Fruit fly (Drosophila melanogaster) whole organism, embryonic: ENCODE results near the gene CG13021.

Experiments used
- CG10321 ChIP-seq: fragments of 200-800 bp; sonication (Bioruptor generic); IDR thresholded peaks from 2 replicates; pipeline ENCODE4 v1.3.6; 2022; ENCODE audit warnings: missing biosample characterization, missing genetic modification characterization
- CG11456 ChIP-seq: fragments of 200-800 bp; sonication (Bioruptor generic); IDR thresholded peaks from 3 replicates; pipeline ENCODE4 v1.3.6; 2022; ENCODE audit warnings: missing biosample characterization, missing genetic modification characterization
- CG11504 ChIP-seq: fragments of 200-800 bp; sonication (Bioruptor generic); optimal IDR thresholded peaks from 3 replicates; lab custom pipeline; 2019; ENCODE audit warnings: missing biosample characterization, mild to moderate bottlenecking, missing genetic modification characterization, moderate library complexity
- CG12071 ChIP-seq: fragments of 200-800 bp; sonication (Bioruptor generic); optimal IDR thresholded peaks from 3 replicates; lab custom pipeline; 2018; ENCODE audit warnings: missing biosample characterization, mild to moderate bottlenecking, missing genetic modification characterization
- CG12769 ChIP-seq: fragments of 200-800 bp; sonication (Bioruptor generic); optimal IDR thresholded peaks from 2 replicates; lab custom pipeline; 2019; ENCODE audit warnings: missing biosample characterization, mild to moderate bottlenecking, missing genetic modification characterization, moderate library complexity
- CG14050 ChIP-seq: fragments of 200-800 bp; sonication (Bioruptor generic); IDR thresholded peaks from 3 replicates; pipeline ENCODE4 v1.3.6; 2022; ENCODE audit warnings: missing biosample characterization, missing genetic modification characterization
- CG15514 ChIP-seq: fragments of 200-800 bp; sonication (Bioruptor generic); optimal IDR thresholded peaks from 3 replicates; lab custom pipeline; 2017; ENCODE audit warnings: missing biosample characterization, missing genetic modification characterization, mild to moderate bottlenecking, moderate library complexity, missing genetic modification reagents
- CG15696 ChIP-seq: fragments of 200-800 bp; sonication (Bioruptor generic); optimal IDR thresholded peaks from 2 replicates; lab custom pipeline; 2019; ENCODE audit warnings: missing biosample characterization, mild to moderate bottlenecking, missing genetic modification characterization, moderate library complexity
- CG2129 ChIP-seq: fragments of 200-800 bp; sonication (Bioruptor generic); IDR thresholded peaks from 2 replicates; pipeline ENCODE4 v1.3.6; 2022; ENCODE audit warnings: missing biosample characterization, missing genetic modification characterization; ENCODE audit not compliant: partially characterized antibody
- CG32772 ChIP-seq: fragments of 200-800 bp; sonication (Bioruptor generic); IDR thresholded peaks from 2 replicates; pipeline ENCODE4 v1.3.6; 2022; ENCODE audit warnings: missing biosample characterization, missing genetic modification characterization
- CG4854 ChIP-seq: fragments of 200-800 bp; sonication (Bioruptor generic); optimal IDR thresholded peaks from 2 replicates; lab custom pipeline; 2016; ENCODE audit warnings: missing biosample characterization, missing genetic modification characterization, inconsistent platforms
- CG5245 ChIP-seq: fragments of 200-800 bp; sonication (Bioruptor generic); optimal IDR thresholded peaks from 3 replicates; lab custom pipeline; 2016; ENCODE audit warnings: missing biosample characterization, missing genetic modification characterization
- CG6689 ChIP-seq: fragments of 200-800 bp; sonication (Bioruptor generic); IDR thresholded peaks from 2 replicates; pipeline ENCODE4 v1.3.6; 2022; ENCODE audit warnings: missing biosample characterization, missing genetic modification characterization
- CG7745 ChIP-seq: fragments of 200-800 bp; sonication (Bioruptor generic); optimal IDR thresholded peaks from 2 replicates; lab custom pipeline; 2018; ENCODE audit warnings: missing biosample characterization, mild to moderate bottlenecking, missing genetic modification characterization, moderate library complexity
- CG9609 ChIP-seq: fragments of 200-800 bp; sonication (Bioruptor generic); optimal IDR thresholded peaks from 3 replicates; lab custom pipeline; 2016; ENCODE audit warnings: missing biosample characterization, missing genetic modification characterization
- Eip74EF ChIP-seq, 2 experiments: fragments of 200-800 bp in 1 of 2; fragments of >200 bp in 1 of 2; sonication (Bioruptor generic) in 1 of 2; optimal IDR thresholded peaks; 2 replicates each; lab custom pipeline; 2017 to 2019; ENCODE audit warnings: missing biosample characterization in 2 of 2, missing genetic modification characterization in 2 of 2, mild to moderate bottlenecking in 1 of 2, moderate library complexity in 1 of 2
- Ets97D ChIP-seq: fragments of 200-800 bp; sonication (Bioruptor generic); optimal IDR thresholded peaks from 3 replicates; lab custom pipeline; 2016; ENCODE audit warnings: missing biosample characterization, missing genetic modification characterization
- Lhr ChIP-seq: fragments of 200-800 bp; sonication (Bioruptor generic); optimal IDR thresholded peaks from 3 replicates; lab custom pipeline; 2017; ENCODE audit warnings: mild to moderate bottlenecking, missing biosample characterization, missing genetic modification reagents, missing genetic modification characterization
- NC2β ChIP-seq: fragments of 200-800 bp; sonication (Bioruptor generic); optimal IDR thresholded peaks from 2 replicates; lab custom pipeline; 2016; ENCODE audit warnings: missing biosample characterization, missing genetic modification characterization
- Neu2 ChIP-seq: fragments of 200-800 bp; sonication (Bioruptor generic); optimal IDR thresholded peaks from 3 replicates; lab custom pipeline; 2016; ENCODE audit warnings: missing biosample characterization, missing genetic modification characterization, borderline replicate concordance
- Ptx1 ChIP-seq: fragments of 200-800 bp; sonication (Bioruptor generic); IDR thresholded peaks from 2 replicates; pipeline ENCODE4 v1.3.6; 2022; ENCODE audit warnings: missing biosample characterization, missing genetic modification characterization
- Scr ChIP-seq: fragments of 200-800 bp; sonication (Bioruptor generic); IDR thresholded peaks from 2 replicates; pipeline ENCODE4 v1.3.6; 2022; ENCODE audit warnings: missing biosample characterization, missing genetic modification characterization; ENCODE audit not compliant: partially characterized antibody
- Sry-β ChIP-seq: fragments of 200-800 bp; sonication (Bioruptor generic); optimal IDR thresholded peaks from 2 replicates; lab custom pipeline; 2018; ENCODE audit warnings: missing biosample characterization, mild to moderate bottlenecking, missing genetic modification characterization, moderate library complexity
- Usf ChIP-seq: fragments of 200-800 bp; sonication (Bioruptor generic); optimal IDR thresholded peaks from 2 replicates; lab custom pipeline; 2017; ENCODE audit warnings: missing genotype, missing biosample characterization, missing genetic modification characterization
- abd-A ChIP-seq: fragments of 200-800 bp; sonication (Bioruptor generic); optimal IDR thresholded peaks from 3 replicates; lab custom pipeline; 2019; ENCODE audit warnings: missing biosample characterization, mild to moderate bottlenecking, missing genetic modification characterization, moderate library complexity
- ash1 ChIP-seq: fragments of 200-800 bp; sonication (Bioruptor generic); optimal IDR thresholded peaks from 2 replicates; lab custom pipeline; 2018; ENCODE audit warnings: missing biosample characterization, mild to moderate bottlenecking, missing genetic modification characterization
- bigmax ChIP-seq: fragments of 200-800 bp; sonication (Bioruptor generic); optimal IDR thresholded peaks from 2 replicates; lab custom pipeline; 2018; ENCODE audit warnings: missing biosample characterization, mild to moderate bottlenecking, missing genetic modification characterization
- cg ChIP-seq: fragments of 200-800 bp; sonication (Bioruptor generic); optimal IDR thresholded peaks from 3 replicates; lab custom pipeline; 2019; ENCODE audit warnings: missing biosample characterization, mild to moderate bottlenecking, missing genetic modification characterization, moderate library complexity
- corto ChIP-seq: fragments of 200-800 bp; sonication (Bioruptor generic); optimal IDR thresholded peaks from 2 replicates; lab custom pipeline; 2016; ENCODE audit warnings: missing biosample characterization, mild to moderate bottlenecking, missing genetic modification characterization, moderate library complexity
- crp ChIP-seq, 2 experiments: fragments of 200-800 bp; sonication (Bioruptor generic); optimal IDR thresholded peaks; 2 replicates in 1 of 2; 3 replicates in 1 of 2; lab custom pipeline; 2017; ENCODE audit warnings: missing biosample characterization in 2 of 2, missing genetic modification characterization in 2 of 2, mild to moderate bottlenecking in 1 of 2, moderate library complexity in 1 of 2
- dan ChIP-seq: fragments of 200-800 bp; sonication (Bioruptor generic); IDR thresholded peaks from 2 replicates; pipeline ENCODE4 v1.3.6; 2022; ENCODE audit warnings: missing biosample characterization, missing genetic modification characterization
- disco-r ChIP-seq: fragments of 200-800 bp; sonication (Bioruptor generic); optimal IDR thresholded peaks from 2 replicates; lab custom pipeline; 2016; ENCODE audit warnings: missing biosample characterization, missing genetic modification characterization
- emc ChIP-seq: fragments of 200-800 bp; sonication (Bioruptor generic); optimal IDR thresholded peaks from 2 replicates; lab custom pipeline; 2016; ENCODE audit warnings: missing biosample characterization, missing genetic modification characterization
- eyg ChIP-seq: fragments of 200-800 bp; sonication (Bioruptor generic); optimal IDR thresholded peaks from 3 replicates; lab custom pipeline; 2016; ENCODE audit warnings: missing biosample characterization, missing genetic modification characterization
- fru ChIP-seq: fragments of >200 bp; optimal IDR thresholded peaks from 2 replicates; lab custom pipeline; 2017
- mam ChIP-seq: fragments of 200-800 bp; sonication (Bioruptor generic); optimal IDR thresholded peaks from 3 replicates; lab custom pipeline; 2016; ENCODE audit warnings: missing biosample characterization, missing genetic modification characterization
- mld ChIP-seq: fragments of 200-800 bp; sonication (Bioruptor generic); IDR thresholded peaks from 3 replicates; pipeline ENCODE4 v1.3.6; 2022; ENCODE audit warnings: missing biosample characterization, missing genetic modification characterization; ENCODE audit not compliant: partially characterized antibody
- org-1 ChIP-seq: fragments of 200-800 bp; sonication (Bioruptor generic); optimal IDR thresholded peaks from 2 replicates; lab custom pipeline; 2017; ENCODE audit warnings: missing biosample characterization, missing genetic modification characterization
- pho ChIP-seq: fragments of 200-800 bp; sonication (Bioruptor generic); optimal IDR thresholded peaks from 2 replicates; lab custom pipeline; 2016; ENCODE audit warnings: missing biosample characterization, missing genetic modification characterization
- pum ChIP-seq: fragments of 200-800 bp; sonication (Bioruptor generic); optimal IDR thresholded peaks from 2 replicates; lab custom pipeline; 2016; ENCODE audit warnings: missing biosample characterization, missing genetic modification characterization
- pzg ChIP-seq: fragments of 200-800 bp; sonication (Bioruptor generic); optimal IDR thresholded peaks from 3 replicates; lab custom pipeline; 2018; ENCODE audit warnings: missing biosample characterization, mild to moderate bottlenecking, missing genetic modification characterization, moderate library complexity
- salm ChIP-seq: fragments of 200-800 bp; sonication (Bioruptor generic); optimal IDR thresholded peaks from 2 replicates; lab custom pipeline; 2018; ENCODE audit warnings: missing biosample characterization, mild to moderate bottlenecking, missing genetic modification characterization
- schlank ChIP-seq: fragments of 200-800 bp; sonication (Bioruptor generic); optimal IDR thresholded peaks from 2 replicates; lab custom pipeline; 2018; ENCODE audit warnings: missing biosample characterization, mild to moderate bottlenecking, missing genetic modification characterization
- ssp ChIP-seq: fragments of 200-800 bp; sonication (Bioruptor generic); IDR thresholded peaks from 2 replicates; pipeline ENCODE4 v1.3.6; 2022; ENCODE audit warnings: missing biosample characterization, missing genetic modification characterization
- tap ChIP-seq: fragments of 200-800 bp; optimal IDR thresholded peaks from 3 replicates; lab custom pipeline; 2019; ENCODE audit warnings: missing biosample characterization, mild to moderate bottlenecking, missing genetic modification characterization, moderate library complexity
- trem ChIP-seq: fragments of 200-800 bp; optimal IDR thresholded peaks from 3 replicates; lab custom pipeline; 2019; ENCODE audit warnings: missing biosample characterization, mild to moderate bottlenecking, missing genetic modification characterization, moderate library complexity
- trh ChIP-seq: fragments of 200-800 bp; sonication (Bioruptor generic); optimal IDR thresholded peaks from 2 replicates; lab custom pipeline; 2016; ENCODE audit warnings: missing biosample characterization, missing genetic modification characterization
- tup ChIP-seq: fragments of 200-800 bp; sonication (Bioruptor generic); optimal IDR thresholded peaks from 2 replicates; lab custom pipeline; 2016; ENCODE audit warnings: missing biosample characterization, mild to moderate bottlenecking, missing genetic modification characterization, moderate library complexity
- vfl ChIP-seq: fragments of 200-800 bp; sonication (Bioruptor generic); optimal IDR thresholded peaks from 2 replicates; lab custom pipeline; 2016; ENCODE audit warnings: missing biosample characterization, missing genetic modification characterization
- zf30C ChIP-seq: fragments of 200-800 bp; sonication (Bioruptor generic); optimal IDR thresholded peaks from 3 replicates; lab custom pipeline; 2018; ENCODE audit warnings: missing biosample characterization, mild to moderate bottlenecking, missing genetic modification characterization
- zfh1 ChIP-seq: fragments of 200-800 bp; sonication (Bioruptor generic); IDR thresholded peaks from 3 replicates; pipeline ENCODE4 v1.3.6; 2022; ENCODE audit warnings: missing biosample characterization, missing genetic modification characterization

Gene CG13021

DNA sequence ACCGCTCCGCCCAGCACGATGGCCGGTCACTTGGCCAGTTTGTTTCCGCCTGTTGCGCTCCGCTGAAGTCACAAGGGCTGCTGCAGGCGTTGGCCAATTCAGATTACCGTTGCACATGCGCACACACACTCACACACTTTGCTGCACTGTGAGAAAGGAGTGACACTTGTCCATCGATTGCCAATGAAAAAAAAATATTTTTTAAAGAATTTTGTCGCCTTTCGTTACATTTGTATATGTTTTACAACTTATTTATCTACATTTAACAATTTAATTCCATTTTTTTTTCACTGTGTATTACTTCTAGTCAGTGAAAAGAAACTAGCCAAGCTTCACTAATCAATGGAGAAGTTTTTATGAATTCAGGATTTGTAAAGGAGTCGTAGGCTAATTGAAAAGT lies 38.1 kb upstream of the CG13021 start (continued):
- TF ChIP-seq CG2129 (no peak), Ets97D (GFP tag; lab: Kevin White, UChicago) (peak; percentile 8), pum (GFP tag; lab: Kevin White, UChicago) (peak; percentile 6), CG7745 (no peak), CG15514 (GFP tag; lab: Kevin White, UChicago) (no peak), mld (GFP tag; lab: Robert Waterston, UW) (no peak), salm (tag; lab: Kevin White, UChicago) (no peak), CG14050 (GFP tag; lab: Robert Waterston, UW) (peak; percentile 13; the same call in 1 of the 3 replicates), Ptx1 (peak; percentile 42), schlank (tag; lab: Kevin White, UChicago) (no peak), crp (GFP tag; optimal IDR thresholded peaks at IDR 0.05; lab: Kevin White, UChicago) (no peak), CG6689 (peak; percentile 53; the same call in 1 of the 2 replicates), Eip74EF (GFP tag; optimal IDR thresholded peaks at IDR 0.05; lab: Kevin White, UChicago) (peak in 1 of 2 experiments; percentile 19), vfl (GFP tag; lab: Kevin White, UChicago) (no peak), CG11504 (tag; lab: Kevin White, UChicago) (peak; percentile 66), dan (GFP tag; lab: Robert Waterston, UW) (no peak), mam (peak; percentile 7), CG11456 (no peak), corto (no peak), disco-r (GFP tag; lab: Kevin White, UChicago) (no peak), CG9609 (GFP tag; lab: Kevin White, UChicago) (no peak), zfh1 (GFP tag; lab: Robert Waterston, UW) (peak; percentile 66), bigmax (GFP tag; lab: Kevin White, UChicago) (no peak), CG10321 (GFP tag; lab: Robert Waterston, UW) (no peak), CG15696 (tag; lab: Kevin White, UChicago) (peak; percentile 20), ash1 (no peak), CG4854 (no peak), zf30C (GFP tag; lab: Kevin White, UChicago) (no peak), emc (GFP tag; lab: Kevin White, UChicago) (no peak), fru (lab: Kevin White, UChicago) (no peak), trem (tag; lab: Kevin White, UChicago) (peak; percentile 0), abd-A (tag; lab: Kevin White, UChicago) (no peak), Scr (GFP tag; lab: Robert Waterston, UW) (no peak), CG32772 (peak; percentile 69), cg (GFP tag; lab: Kevin White, UChicago) (no peak), CG12769 (tag; lab: Kevin White, UChicago) (no peak), Lhr (GFP tag; lab: Kevin White, UChicago) (no peak), trh (no peak), ssp (GFP tag; lab: Robert Waterston, UW) (0 out of 2 replicates have a peak, but pooled peaks have one; percentile 6), Neu2 (GFP tag; lab: Kevin White, UChicago) (no peak), tup (GFP tag; lab: Kevin White, UChicago) (no peak), Sry-β (GFP tag; lab: Kevin White, UChicago) (no peak), CG12071 (GFP tag; lab: Kevin White, UChicago) (no peak), eyg (GFP tag; lab: Kevin White, UChicago) (no peak), pho (GFP tag; lab: Kevin White, UChicago) (no peak), CG5245 (GFP tag; lab: Kevin White, UChicago) (peak; percentile 21), org-1 (GFP tag; lab: Kevin White, UChicago) (no peak), Usf (GFP tag; lab: Kevin White, UChicago) (no peak), NC2β (no peak), tap (tag; lab: Kevin White, UChicago) (peak; percentile 28), pzg (GFP tag; lab: Kevin White, UChicago) (no peak)
